Worm (Caenorhabditis elegans) whole organism, young adult: Measurements from ENCODE around the gene clec-3.

Source experiments
- B0035.1 ChIP-seq: sonication (generic microtip); optimal IDR thresholded peaks from 2 replicates; lab custom pipeline; 2016; ENCODE audit warnings: missing genetic modification characterization, mild to moderate bottlenecking, missing compliant biosample characterization, missing genotype, missing genetic modification reagents
- C06A6.2 ChIP-seq: fragments of 200-800 bp; sonication (Bioruptor generic); conservative IDR thresholded peaks from 2 replicates; pipeline ENCODE4 v1.3.6; 2022; ENCODE audit warnings: missing genetic modification characterization, missing compliant biosample characterization
- F33H1.4 ChIP-seq: fragments of 200-800 bp; sonication (Bioruptor generic); IDR thresholded peaks from 2 replicates; pipeline ENCODE4 v1.3.6; 2022; ENCODE audit warnings: missing genetic modification reagents, missing genetic modification characterization, missing compliant biosample characterization
- F57C9.4 ChIP-seq: sonication (generic microtip); optimal IDR thresholded peaks from 2 replicates; lab custom pipeline; 2017; ENCODE audit warnings: mild to moderate bottlenecking, missing genetic modification characterization, missing compliant biosample characterization
- K11D2.4 ChIP-seq: fragments of 200-800 bp; sonication (Bioruptor generic); IDR thresholded peaks from 2 replicates; pipeline ENCODE4 v1.3.6; 2022; ENCODE audit warnings: missing genetic modification reagents, missing genetic modification characterization, missing compliant biosample characterization
- Y79H2A.3 ChIP-seq: fragments of 200-800 bp; sonication (Bioruptor generic); conservative IDR thresholded peaks from 2 replicates; pipeline ENCODE4 v1.3.6; 2022; ENCODE audit warnings: missing genetic modification reagents, missing genetic modification characterization, missing compliant biosample characterization
- Y95B8A.8 ChIP-seq: fragments of 200-800 bp; sonication (Bioruptor generic); IDR thresholded peaks from 2 replicates; pipeline ENCODE4 v1.3.6; 2022; ENCODE audit warnings: missing genetic modification reagents, missing genetic modification characterization, missing compliant biosample characterization
- bed-2 ChIP-seq: fragments of 200-800 bp; sonication (Bioruptor generic); IDR thresholded peaks from 2 replicates; pipeline ENCODE4 v1.3.6; 2022; ENCODE audit warnings: missing genetic modification reagents, missing genetic modification characterization, missing compliant biosample characterization
- ceh-27 ChIP-seq: fragments of 200-800 bp; sonication (Bioruptor generic); optimal IDR thresholded peaks from 2 replicates; lab custom pipeline; 2018; ENCODE audit warnings: mild to moderate bottlenecking, missing genetic modification characterization, moderate library complexity, missing compliant biosample characterization
- ceh-58 ChIP-seq: fragments of 200-800 bp; sonication (Bioruptor generic); IDR thresholded peaks from 2 replicates; pipeline ENCODE4 v1.3.6; 2022; ENCODE audit warnings: missing genetic modification characterization, missing compliant biosample characterization
- die-1 ChIP-seq: sonication (generic microtip); optimal IDR thresholded peaks from 2 replicates; lab custom pipeline; 2016; ENCODE audit warnings: missing genotype, mild to moderate bottlenecking, missing genetic modification characterization, missing compliant biosample characterization
- fkh-3 ChIP-seq: sonication (generic microtip); optimal IDR thresholded peaks from 2 replicates; lab custom pipeline; 2016; ENCODE audit warnings: mild to moderate bottlenecking, missing genetic modification characterization, missing compliant biosample characterization
- gei-17 ChIP-seq: fragments of 200-800 bp; sonication (Bioruptor generic); optimal IDR thresholded peaks from 2 replicates; lab custom pipeline; 2018; ENCODE audit warnings: mild to moderate bottlenecking, missing genetic modification characterization, missing compliant biosample characterization
- hsf-1 ChIP-seq: fragments of 200-800 bp; sonication (Bioruptor generic); IDR thresholded peaks from 2 replicates; pipeline ENCODE4 v1.3.6; 2022; ENCODE audit warnings: missing genetic modification reagents, missing genetic modification characterization, missing compliant biosample characterization
- lag-1 ChIP-seq: fragments of 200-800 bp; sonication (Bioruptor generic); IDR thresholded peaks from 2 replicates; pipeline ENCODE4 v1.3.6; 2022; ENCODE audit warnings: missing genetic modification reagents, missing genetic modification characterization, missing compliant biosample characterization
- let-526 ChIP-seq: fragments of 200-800 bp; sonication (Bioruptor generic); IDR thresholded peaks from 2 replicates; pipeline ENCODE4 v1.3.6; 2022; ENCODE audit warnings: missing genetic modification reagents, missing genetic modification characterization, missing compliant biosample characterization
- lin-54 ChIP-seq: fragments of 200-800 bp; sonication (Bioruptor generic); optimal IDR thresholded peaks from 2 replicates; lab custom pipeline; 2018; ENCODE audit warnings: mild to moderate bottlenecking, missing genetic modification characterization, missing compliant biosample characterization
- madf-6 ChIP-seq: fragments of 200-800 bp; sonication (Bioruptor generic); IDR thresholded peaks from 2 replicates; pipeline ENCODE4 v1.3.6; 2022; ENCODE audit warnings: missing genetic modification reagents, missing genetic modification characterization, missing compliant biosample characterization
- mcd-1 ChIP-seq: fragments of 200-800 bp; sonication (Bioruptor generic); IDR thresholded peaks from 2 replicates; pipeline ENCODE4 v1.3.6; 2022; ENCODE audit warnings: missing genetic modification reagents, missing genetic modification characterization, missing compliant biosample characterization
- mes-4 ChIP-seq: sonication (generic microtip); optimal IDR thresholded peaks from 2 replicates; lab custom pipeline; 2016; ENCODE audit warnings: missing genotype, missing genetic modification characterization, missing compliant biosample characterization
- nfya-2 ChIP-seq: fragments of 200-800 bp; sonication (Bioruptor generic); IDR thresholded peaks from 2 replicates; pipeline ENCODE4 v1.3.6; 2022; ENCODE audit warnings: missing genetic modification reagents, missing genetic modification characterization, missing compliant biosample characterization
- nfyb-1 ChIP-seq: fragments of 200-800 bp; sonication (Bioruptor generic); IDR thresholded peaks from 2 replicates; pipeline ENCODE4 v1.3.6; 2022; ENCODE audit warnings: missing genetic modification reagents, missing genetic modification characterization, missing compliant biosample characterization
- nhr-27 ChIP-seq: fragments of 200-800 bp; sonication (Bioruptor generic); optimal IDR thresholded peaks from 2 replicates; lab custom pipeline; 2018; ENCODE audit warnings: mild to moderate bottlenecking, missing genetic modification characterization, moderate library complexity, missing compliant biosample characterization
- rec-8 ChIP-seq, 2 experiments: sonication (generic microtip); optimal IDR thresholded peaks; 2 replicates each; lab custom pipeline; 2016; ENCODE audit warnings: mild to moderate bottlenecking in 2 of 2, missing genetic modification characterization in 2 of 2, missing genetic modification reagents in 2 of 2, missing genotype in 2 of 2, missing biosample characterization in 1 of 2, missing compliant biosample characterization in 1 of 2, moderate library complexity in 1 of 2
- rpc-1 ChIP-seq, 2 experiments: fragments of 150-350 bp in 1 of 2; sonication (generic microtip) in 1 of 2; optimal IDR thresholded peaks; 2 replicates each; lab custom pipeline; 2014 to 2018; ENCODE audit warnings: missing biosample characterization in 1 of 2, missing genetic modification characterization in 1 of 2, missing genetic modification reagents in 1 of 2, missing genotype in 1 of 2
- sea-2 ChIP-seq: fragments of 200-800 bp; sonication (Bioruptor generic); IDR thresholded peaks from 2 replicates; pipeline ENCODE4 v1.3.6; 2022; ENCODE audit warnings: missing genetic modification characterization, missing compliant biosample characterization
- snpc-4 ChIP-seq, 5 experiments: fragments of 150-350 bp in 1 of 5; sonication (generic microtip) in 4 of 5; optimal IDR thresholded peaks; 2 replicates each; lab custom pipeline; 2014 to 2018; ENCODE audit warnings: missing genetic modification characterization in 5 of 5, missing biosample characterization in 3 of 5, antibody characterized with exemption in 2 of 5, mild to moderate bottlenecking in 2 of 5, missing compliant biosample characterization in 2 of 5, missing genotype in 2 of 5, moderate library complexity in 2 of 5, missing genetic modification reagents in 1 of 5
- somi-1 ChIP-seq: fragments of 200-800 bp; sonication (Bioruptor generic); optimal IDR thresholded peaks from 2 replicates; lab custom pipeline; 2018; ENCODE audit warnings: mild to moderate bottlenecking, missing genetic modification characterization, missing compliant biosample characterization
- sptf-2 ChIP-seq: fragments of 200-800 bp; sonication (Bioruptor generic); optimal IDR thresholded peaks from 2 replicates; lab custom pipeline; 2018; ENCODE audit warnings: mild to moderate bottlenecking, missing genetic modification characterization, missing compliant biosample characterization
- unc-62 ChIP-seq: fragments of 150-350 bp; optimal IDR thresholded peaks from 2 replicates; lab custom pipeline; 2014; ENCODE audit warnings: missing biosample characterization, missing genetic modification reagents, missing genetic modification characterization

The clec-3 gene

ce11 chrII:3051332-3051731, 31.6 kb upstream of the clec-3 start:
- TF ChIP-seq rpc-1 (optimal IDR thresholded peaks at IDR 0.05; lab: Kevin White, UChicago) (no peak), rpc-1 (tag; optimal IDR thresholded peaks at IDR 0.05; lab: Kevin White, UChicago) (no peak)

ce11 chrII:3050703-3051102, 31.0 kb upstream of the clec-3 start, which contains the start of gene sri-31:
TSS of gene sri-31 (plus strand) at chrII:3051003.
- TF ChIP-seq C06A6.2 (GFP tag; lab: Robert Waterston, UW) (no peak), rec-8 (tag; optimal IDR thresholded peaks at IDR 0.05; lab: Kevin White, UChicago) (no peak), fkh-3 (no peak), let-526 (GFP tag; lab: Robert Waterston, UW) (no peak), sea-2 (no peak), unc-62 (no peak), K11D2.4 (GFP tag; lab: Robert Waterston, UW) (no peak), F57C9.4 (tag; lab: Kevin White, UChicago) (no peak), hsf-1 (GFP tag; lab: Robert Waterston, UW) (no peak), lin-54 (GFP tag; lab: Kevin White, UChicago) (no peak), F33H1.4 (no peak), sptf-2 (GFP tag; lab: Kevin White, UChicago) (no peak), B0035.1 (no peak), bed-2 (GFP tag; lab: Robert Waterston, UW) (no peak)

- TF ChIP-seq madf-6 (peak; percentile 24; the same call in 1 of the 2 replicates), mcd-1 (GFP tag; lab: Robert Waterston, UW) (no peak), hsf-1 (GFP tag; lab: Robert Waterston, UW) (0 out of 2 replicates have a peak, but pooled peaks have one; percentile 39)
Observed at ce11 chrII:3048989-3049388, 29.3 kb upstream of the clec-3 start.

ce11 chrII:3048378-3048777, 28.7 kb upstream of the clec-3 start, which contains the start of gene sri-28:
TSS of gene sri-28 (plus strand) at chrII:3048678.
- TF ChIP-seq Y95B8A.8 (GFP tag; lab: Robert Waterston, UW) (no peak), snpc-4 (GFP tag; optimal IDR thresholded peaks at IDR 0.05; lab: Kevin White, UChicago) (no peak), snpc-4 (tag; optimal IDR thresholded peaks at IDR 0.05; lab: Kevin White, UChicago) (no peak), Y79H2A.3 (GFP tag; lab: Robert Waterston, UW) (no peak), ceh-27 (no peak), gei-17 (GFP tag; lab: Kevin White, UChicago) (no peak), F33H1.4 (no peak), nhr-27 (tag; lab: Kevin White, UChicago) (no peak), somi-1 (GFP tag; lab: Kevin White, UChicago) (no peak), lin-54 (GFP tag; lab: Kevin White, UChicago) (no peak), ceh-58 (GFP tag; lab: Robert Waterston, UW) (no peak), mcd-1 (GFP tag; lab: Robert Waterston, UW) (no peak)

ce11 chrII:3045875-3046274, 26.2 kb upstream of the clec-3 start, which contains the start of gene sri-30:
TSS of gene sri-30 (plus strand) at chrII:3046175.
- TF ChIP-seq lag-1 = no peak
- TF ChIP-seq nfyb-1 (GFP tag; lab: Robert Waterston, UW) = no peak
- TF ChIP-seq mes-4 (tag; lab: Kevin White, UChicago) = no peak
- TF ChIP-seq die-1 (tag; lab: Kevin White, UChicago) = no peak
- TF ChIP-seq nfya-2 (GFP tag; lab: Robert Waterston, UW) = no peak
- no peak for TF ChIP-seq ceh-27
